Worm (Caenorhabditis elegans): ENCODE data around the gene F08D12.2.

ce11 chrII:2769021-2769420 lies 12.4 kb upstream of the F08D12.2 start, which contains the start of gene F08D12.7:
- no peak for TF ChIP-seq ama-1 (optimal IDR thresholded peaks at IDR 0.05)
- no peak for TF ChIP-seq scrt-1 (GFP tag; IDR thresholded peaks at IDR 0.05)
- TF ChIP-seq tra-4 (tag; optimal IDR thresholded peaks at IDR 0.05) = no peak
